Worm (Caenorhabditis elegans) whole organism, midembryonic: Measurements from ENCODE around the gene deg-1.

Experiments used
- T22C8.4 ChIP-seq: fragments of 200-800 bp; sonication (Bioruptor generic); IDR thresholded peaks from 2 replicates; pipeline ENCODE4 v1.3.6; 2022; ENCODE audit warnings: missing genetic modification characterization, missing compliant biosample characterization
- cog-1 ChIP-seq: sonication (generic microtip); optimal IDR thresholded peaks from 2 replicates; lab custom pipeline; 2016; ENCODE audit warnings: missing genetic modification characterization, missing compliant biosample characterization
- ref-1 ChIP-seq: fragments of 200-800 bp; sonication (Bioruptor generic); conservative IDR thresholded peaks from 2 replicates; pipeline ENCODE4 v1.3.6; 2022; ENCODE audit warnings: missing genetic modification reagents, missing genetic modification characterization, missing compliant biosample characterization

- TF ChIP-seq ref-1 (GFP tag; lab: Robert Waterston, UW), result no peak
- TF ChIP-seq T22C8.4 (GFP tag; lab: Robert Waterston, UW), result no peak
- no peak for TF ChIP-seq cog-1 (tag; lab: Kevin White, UChicago)
These were observed 37.4 kb upstream of the deg-1 start for ce11 chrX:7715463-7715862.
